Fruit fly (Drosophila melanogaster): ENCODE data around the gene Tektin-C.

Tektin-C gene

DNA sequence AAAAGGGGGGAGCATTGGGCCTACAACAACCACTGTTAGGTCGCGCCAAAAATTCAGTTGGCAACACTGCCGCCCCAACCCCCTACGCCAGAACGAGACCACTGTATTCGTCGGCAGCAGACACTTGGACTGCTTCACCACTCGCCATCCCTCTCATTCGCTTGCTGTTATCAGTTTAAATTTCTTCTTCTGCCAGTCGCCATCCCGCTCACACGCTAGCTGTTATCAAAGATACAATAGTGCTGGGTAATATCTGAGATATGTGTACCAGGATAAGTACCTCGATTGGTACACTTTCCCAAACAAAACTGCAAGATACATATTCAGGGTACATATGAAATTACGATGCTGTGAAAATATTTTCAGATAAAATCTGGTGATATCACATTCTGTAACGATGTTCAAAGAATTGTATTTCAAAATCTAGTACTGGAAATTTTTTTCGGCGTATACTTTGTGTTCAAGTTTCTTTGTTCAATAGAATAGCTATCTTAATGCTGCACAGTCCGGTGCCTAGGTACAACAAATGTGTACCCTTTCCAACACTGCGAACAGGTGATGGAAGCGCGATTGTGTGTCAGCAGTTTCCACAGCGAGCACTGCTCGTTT is 25.4 kb downstream of the Tektin-C start (continued):
- TF ChIP-seq sens (GFP tag) (peak; percentile 98), pfk (GFP tag; optimal IDR thresholded peaks at IDR 0.05) (peak; percentile 28), nerfin-1 (tag; optimal IDR thresholded peaks at IDR 0.05) (peak; percentile 85), ci (GFP tag; IDR thresholded peaks at IDR 0.05) (peak; percentile 60; the same call in 2 of the 3 replicates), CG12155 (GFP tag; optimal IDR thresholded peaks at IDR 0.05) (peak; percentile 85), Nf-YC (tag; optimal IDR thresholded peaks at IDR 0.05) (peak; percentile 93), Eip74EF (GFP tag; optimal IDR thresholded peaks at IDR 0.05) (peak in 1 of 2 experiments; percentile 82), CG11085 (GFP tag; IDR thresholded peaks at IDR 0.05) (no peak), CG10959 (GFP tag; IDR thresholded peaks at IDR 0.05) (no peak), CG31365 (tag; optimal IDR thresholded peaks at IDR 0.05) (peak; percentile 79), ind (GFP tag; optimal IDR thresholded peaks at IDR 0.05) (peak; percentile 87), CG9215 (GFP tag; IDR thresholded peaks at IDR 0.05) (peak; percentile 98), Rx (GFP tag; IDR thresholded peaks at IDR 0.05) (peak; percentile 47), CoRest (tag; optimal IDR thresholded peaks at IDR 0.05) (peak; percentile 92), CG17612 (GFP tag; IDR thresholded peaks at IDR 0.05) (peak; percentile 58), Dp (GFP tag; optimal IDR thresholded peaks at IDR 0.05) (peak; percentile 44), Abd-B (GFP tag; optimal IDR thresholded peaks at IDR 0.05) (peak; percentile 35), toy (GFP tag; IDR thresholded peaks at IDR 0.05) (no peak), hkb (optimal IDR thresholded peaks at IDR 0.05) (no peak), hkb (GFP tag; IDR thresholded peaks at IDR 0.05) (peak; percentile 75), CG18764 (GFP tag; optimal IDR thresholded peaks at IDR 0.05) (peak; percentile 60), CG1832 (GFP tag; optimal IDR thresholded peaks at IDR 0.05) (peak; percentile 98), Hr3 (GFP tag; optimal IDR thresholded peaks at IDR 0.05) (peak; percentile 85), CG3407 (GFP tag; optimal IDR thresholded peaks at IDR 0.05) (peak; percentile 78), sug (tag; optimal IDR thresholded peaks at IDR 0.05) (peak; percentile 87), CG8478 (optimal IDR thresholded peaks at IDR 0.05) (peak; percentile 97), fd102C (GFP tag; optimal IDR thresholded peaks at IDR 0.05) (peak; percentile 0), Lhr (GFP tag; optimal IDR thresholded peaks at IDR 0.05) (peak; percentile 55), sna (GFP tag; IDR thresholded peaks at IDR 0.05; ENCODE audit: partially characterized antibody) (no peak), ash1 (GFP tag; optimal IDR thresholded peaks at IDR 0.05) (peak; percentile 70), CG12071 (GFP tag; optimal IDR thresholded peaks at IDR 0.05) (no peak), CG18599 (GFP tag; optimal IDR thresholded peaks at IDR 0.05) (no peak), CG10543 (GFP tag; optimal IDR thresholded peaks at IDR 0.05) (peak; percentile 94), CG6765 (GFP tag; optimal IDR thresholded peaks at IDR 0.05) (peak; percentile 84), CG10274 (GFP tag; optimal IDR thresholded peaks at IDR 0.05) (peak; percentile 64), Ssrp (tag; optimal IDR thresholded peaks at IDR 0.05) (peak; percentile 82), HmgD (GFP tag; optimal IDR thresholded peaks at IDR 0.05) (peak; percentile 85), CG33557 (GFP tag; optimal IDR thresholded peaks at IDR 0.05) (peak; percentile 86), lbe (GFP tag; optimal IDR thresholded peaks at IDR 0.05) (peak; percentile 84), Atf-2 (GFP tag; optimal IDR thresholded peaks at IDR 0.05) (peak; percentile 85), CG13287 (GFP tag; IDR thresholded peaks at IDR 0.05; ENCODE audit: partially characterized antibody) (peak; percentile 17; the same call in 1 of the 2 replicates), CG7839 (tag; optimal IDR thresholded peaks at IDR 0.05) (peak; percentile 84), wek (GFP tag; optimal IDR thresholded peaks at IDR 0.05) (peak; percentile 54), gem (tag; optimal IDR thresholded peaks at IDR 0.05) (peak; percentile 90), CG8089 (GFP tag; optimal IDR thresholded peaks at IDR 0.05) (peak; percentile 82), croc (GFP tag; conservative IDR thresholded peaks at IDR 0.05) (peak; percentile 48), crol (GFP tag; IDR thresholded peaks at IDR 0.05) (peak; percentile 88), Mad (GFP tag; optimal IDR thresholded peaks at IDR 0.05) (peak; percentile 77), unc-4 (GFP tag; IDR thresholded peaks at IDR 0.05; ENCODE audit: partially characterized antibody) (peak; percentile 17; the same call in 1 of the 2 replicates)

Measured in whole organism, embryonic.